Fruit fly (Drosophila melanogaster) whole organism, embryonic: ENCODE data around the gene CG43051.

Experiments used
- CG12219 ChIP-seq: fragments of 200-800 bp; sonication (Bioruptor generic); optimal IDR thresholded peaks from 3 replicates; lab custom pipeline; 2018; ENCODE audit warnings: missing biosample characterization, mild to moderate bottlenecking, missing genetic modification characterization
- CG12299 ChIP-seq: fragments of 200-800 bp; sonication (Bioruptor generic); optimal IDR thresholded peaks from 2 replicates; lab custom pipeline; 2018; ENCODE audit warnings: missing biosample characterization, mild to moderate bottlenecking, missing genetic modification characterization
- CG1233 ChIP-seq: fragments of 200-800 bp; sonication (Bioruptor generic); optimal IDR thresholded peaks from 4 replicates; lab custom pipeline; 2018; ENCODE audit warnings: missing biosample characterization, mild to moderate bottlenecking, missing genetic modification characterization
- CG12659 ChIP-seq: fragments of 200-800 bp; sonication (Bioruptor generic); optimal IDR thresholded peaks from 3 replicates; lab custom pipeline; 2017; ENCODE audit warnings: mild to moderate bottlenecking, missing biosample characterization, missing genetic modification reagents, missing genetic modification characterization
- CG14014 ChIP-seq: fragments of 200-800 bp; sonication (Bioruptor generic); IDR thresholded peaks from 2 replicates; pipeline ENCODE4 v1.3.6; 2022; ENCODE audit warnings: missing biosample characterization, missing genetic modification characterization
- CG15073 ChIP-seq: fragments of 200-800 bp; sonication (Bioruptor generic); optimal IDR thresholded peaks from 2 replicates; lab custom pipeline; 2016; ENCODE audit warnings: missing biosample characterization, missing genetic modification characterization
- CG15696 ChIP-seq: fragments of 200-800 bp; sonication (Bioruptor generic); optimal IDR thresholded peaks from 2 replicates; lab custom pipeline; 2019; ENCODE audit warnings: missing biosample characterization, mild to moderate bottlenecking, missing genetic modification characterization, moderate library complexity
- CG1602 ChIP-seq: fragments of 200-800 bp; sonication (Bioruptor generic); optimal IDR thresholded peaks from 3 replicates; lab custom pipeline; 2016; ENCODE audit warnings: missing biosample characterization, missing genetic modification characterization
- CG1603 ChIP-seq: fragments of 200-800 bp; sonication (Bioruptor generic); optimal IDR thresholded peaks from 2 replicates; lab custom pipeline; 2019; ENCODE audit warnings: missing biosample characterization, mild to moderate bottlenecking, missing genetic modification characterization, moderate library complexity
- CG17359 ChIP-seq: fragments of 200-800 bp; sonication (Bioruptor generic); optimal IDR thresholded peaks from 3 replicates; lab custom pipeline; 2018; ENCODE audit warnings: missing biosample characterization, mild to moderate bottlenecking, missing genetic modification characterization, moderate library complexity
- CG17385 ChIP-seq: fragments of 200-800 bp; sonication (Bioruptor generic); optimal IDR thresholded peaks from 3 replicates; lab custom pipeline; 2018; ENCODE audit warnings: missing biosample characterization, mild to moderate bottlenecking, missing genetic modification characterization
- CG18619 ChIP-seq: fragments of 200-800 bp; sonication (Bioruptor generic); optimal IDR thresholded peaks from 3 replicates; lab custom pipeline; 2017; ENCODE audit warnings: missing biosample characterization, mild to moderate bottlenecking, missing genetic modification characterization
- CG2116 ChIP-seq: fragments of 200-800 bp; sonication (Bioruptor generic); optimal IDR thresholded peaks from 3 replicates; lab custom pipeline; 2018; ENCODE audit warnings: missing biosample characterization, mild to moderate bottlenecking, missing genetic modification characterization
- CG33213 ChIP-seq: fragments of 200-800 bp; sonication (Bioruptor generic); optimal IDR thresholded peaks from 3 replicates; lab custom pipeline; 2016; ENCODE audit warnings: missing biosample characterization, missing genetic modification characterization
- CG3995 ChIP-seq: fragments of 200-800 bp; sonication (Bioruptor generic); optimal IDR thresholded peaks from 3 replicates; lab custom pipeline; 2016; ENCODE audit warnings: missing biosample characterization, missing genetic modification characterization
- CG4328 ChIP-seq: fragments of 200-800 bp; sonication (Bioruptor generic); optimal IDR thresholded peaks from 3 replicates; lab custom pipeline; 2017; ENCODE audit warnings: missing biosample characterization, missing genetic modification reagents, missing genetic modification characterization
- CG7839 ChIP-seq: fragments of 200-800 bp; sonication (Bioruptor generic); optimal IDR thresholded peaks from 3 replicates; lab custom pipeline; 2018; ENCODE audit warnings: missing biosample characterization, mild to moderate bottlenecking, missing genetic modification characterization, moderate library complexity
- CG7987 ChIP-seq: fragments of 200-800 bp; sonication (Bioruptor generic); optimal IDR thresholded peaks from 2 replicates; lab custom pipeline; 2018; ENCODE audit warnings: missing biosample characterization, mild to moderate bottlenecking, missing genetic modification characterization, moderate library complexity
- CG8478 ChIP-seq: fragments of >200 bp; optimal IDR thresholded peaks from 2 replicates; lab custom pipeline; 2018
- CG9876 ChIP-seq: fragments of 200-800 bp; sonication (Bioruptor generic); optimal IDR thresholded peaks from 2 replicates; lab custom pipeline; 2016; ENCODE audit warnings: missing biosample characterization, missing genetic modification characterization
- D ChIP-seq, 2 experiments: fragments of 200-800 bp in 1 of 2; fragments of >200 bp in 1 of 2; sonication (Bioruptor generic) in 1 of 2; optimal IDR thresholded peaks; 2 replicates in 1 of 2; 3 replicates in 1 of 2; lab custom pipeline; 2017; ENCODE audit warnings: mild to moderate bottlenecking in 1 of 2, missing biosample characterization in 1 of 2, missing genetic modification characterization in 1 of 2, missing genetic modification reagents in 1 of 2
- Drgx ChIP-seq: fragments of 200-800 bp; sonication (Bioruptor generic); IDR thresholded peaks from 2 replicates; pipeline ENCODE4 v1.3.6; 2022; ENCODE audit warnings: missing biosample characterization, missing genetic modification characterization
- Hmr ChIP-seq: fragments of 200-800 bp; sonication (Bioruptor generic); optimal IDR thresholded peaks from 3 replicates; lab custom pipeline; 2017; ENCODE audit warnings: mild to moderate bottlenecking, missing biosample characterization, missing genetic modification reagents, missing genetic modification characterization
- Jarid2 ChIP-seq: fragments of 200-800 bp; sonication (Bioruptor generic); optimal IDR thresholded peaks from 3 replicates; lab custom pipeline; 2017; ENCODE audit warnings: mild to moderate bottlenecking, missing biosample characterization, missing genetic modification reagents, missing genetic modification characterization
- Lhr ChIP-seq: fragments of 200-800 bp; sonication (Bioruptor generic); optimal IDR thresholded peaks from 3 replicates; lab custom pipeline; 2017; ENCODE audit warnings: mild to moderate bottlenecking, missing biosample characterization, missing genetic modification reagents, missing genetic modification characterization
- MESR4 ChIP-seq: fragments of 200-800 bp; sonication (Bioruptor generic); optimal IDR thresholded peaks from 2 replicates; lab custom pipeline; 2018; ENCODE audit warnings: missing biosample characterization, mild to moderate bottlenecking, missing genetic modification characterization, moderate library complexity
- Myb ChIP-seq: fragments of 200-800 bp; sonication (Bioruptor generic); optimal IDR thresholded peaks from 2 replicates; lab custom pipeline; 2016; ENCODE audit warnings: missing biosample characterization, missing genetic modification characterization
- Nf-YC ChIP-seq: fragments of 200-800 bp; optimal IDR thresholded peaks from 3 replicates; lab custom pipeline; 2019; ENCODE audit warnings: missing biosample characterization, mild to moderate bottlenecking, missing genetic modification characterization, moderate library complexity
- Spps ChIP-seq: fragments of 200-800 bp; sonication (Bioruptor generic); optimal IDR thresholded peaks from 2 replicates; lab custom pipeline; 2018; ENCODE audit warnings: missing biosample characterization, mild to moderate bottlenecking, missing genetic modification characterization
- Stat92E ChIP-seq, 3 experiments: fragments of >200 bp in 2 of 3; fragments of 200-800 bp in 1 of 3; sonication (Bioruptor generic) in 1 of 3; optimal IDR thresholded peaks; 2 replicates each; lab custom pipeline; 2017 to 2019; ENCODE audit warnings: missing biosample characterization in 3 of 3, missing genetic modification characterization in 3 of 3, mild to moderate bottlenecking in 1 of 3, moderate library complexity in 1 of 3
- Trl ChIP-seq, 3 experiments: fragments of >200 bp in 2 of 3; fragments of 200-800 bp in 1 of 3; sonication (Bioruptor generic) in 1 of 3; optimal IDR thresholded peaks; 2 replicates in 1 of 3; 3 replicates in 2 of 3; lab custom pipeline; 2016 to 2017; ENCODE audit warnings: missing biosample characterization in 1 of 3, missing genetic modification characterization in 1 of 3
- YL-1 ChIP-seq: fragments of 200-800 bp; sonication (Bioruptor generic); optimal IDR thresholded peaks from 3 replicates; lab custom pipeline; 2017; ENCODE audit warnings: missing biosample characterization, mild to moderate bottlenecking, missing genetic modification characterization
- dmrt99B ChIP-seq: fragments of 200-800 bp; sonication (Bioruptor generic); optimal IDR thresholded peaks from 2 replicates; lab custom pipeline; 2018; ENCODE audit warnings: missing biosample characterization, mild to moderate bottlenecking, missing genetic modification characterization, moderate library complexity
- ewg ChIP-seq: fragments of 200-800 bp; sonication (Bioruptor generic); optimal IDR thresholded peaks from 3 replicates; lab custom pipeline; 2017; ENCODE audit warnings: mild to moderate bottlenecking, missing biosample characterization, missing genetic modification reagents, missing genetic modification characterization
- gfzf ChIP-seq: fragments of 200-800 bp; sonication (Bioruptor generic); optimal IDR thresholded peaks from 2 replicates; lab custom pipeline; 2016; ENCODE audit warnings: missing biosample characterization, mild to moderate bottlenecking, missing genetic modification characterization, moderate library complexity
- gro ChIP-seq: fragments of 200-800 bp; sonication (Bioruptor generic); optimal IDR thresholded peaks from 2 replicates; lab custom pipeline; 2016; ENCODE audit warnings: missing biosample characterization, missing genetic modification characterization
- her ChIP-seq: fragments of 200-800 bp; sonication (Bioruptor generic); optimal IDR thresholded peaks from 2 replicates; lab custom pipeline; 2016; ENCODE audit warnings: missing biosample characterization, missing genetic modification characterization
- inv ChIP-seq: fragments of 200-800 bp; sonication (Bioruptor generic); IDR thresholded peaks from 2 replicates; pipeline ENCODE4 v1.3.6; 2022; ENCODE audit warnings: missing biosample characterization, missing genetic modification characterization; ENCODE audit not compliant: partially characterized antibody
- lbe ChIP-seq: fragments of 200-800 bp; sonication (Bioruptor generic); optimal IDR thresholded peaks from 2 replicates; lab custom pipeline; 2016; ENCODE audit warnings: missing biosample characterization, mild to moderate bottlenecking, missing genetic modification characterization
- lmd ChIP-seq: fragments of 200-800 bp; sonication (Bioruptor generic); IDR thresholded peaks from 2 replicates; pipeline ENCODE4 v1.3.6; 2022; ENCODE audit warnings: missing biosample characterization, missing genetic modification characterization
- lola ChIP-seq, 3 experiments: fragments of >200 bp in 2 of 3; fragments of 200-800 bp in 1 of 3; sonication (Bioruptor generic) in 1 of 3; optimal IDR thresholded peaks; 2 replicates each; lab custom pipeline; 2017 to 2019; ENCODE audit warnings: missing biosample characterization in 3 of 3, missing genetic modification characterization in 3 of 3, mild to moderate bottlenecking in 1 of 3, moderate library complexity in 1 of 3
- mld ChIP-seq: fragments of 200-800 bp; sonication (Bioruptor generic); IDR thresholded peaks from 3 replicates; pipeline ENCODE4 v1.3.6; 2022; ENCODE audit warnings: missing biosample characterization, missing genetic modification characterization; ENCODE audit not compliant: partially characterized antibody
- nmo ChIP-seq: fragments of 200-800 bp; sonication (Bioruptor generic); optimal IDR thresholded peaks from 2 replicates; lab custom pipeline; 2018; ENCODE audit warnings: missing biosample characterization, mild to moderate bottlenecking, missing genetic modification characterization, moderate library complexity
- onecut ChIP-seq: fragments of 200-800 bp; sonication (Bioruptor generic); IDR thresholded peaks from 2 replicates; pipeline ENCODE4 v1.3.6; 2022; ENCODE audit warnings: missing biosample characterization, missing genetic modification characterization
- org-1 ChIP-seq: fragments of 200-800 bp; sonication (Bioruptor generic); optimal IDR thresholded peaks from 2 replicates; lab custom pipeline; 2017; ENCODE audit warnings: missing biosample characterization, missing genetic modification characterization
- tna ChIP-seq: fragments of 200-800 bp; sonication (Bioruptor generic); IDR thresholded peaks from 2 replicates; pipeline ENCODE4 v1.3.6; 2022; ENCODE audit warnings: missing biosample characterization, missing genetic modification characterization; ENCODE audit not compliant: partially characterized antibody

The CG43051 gene

dm6 chr2L:12546043-12546942 lies 38.6 kb downstream of the CG43051 start, which contains the start of gene bun (continued):
- TF ChIP-seq CG15073 (GFP tag; lab: Kevin White, UChicago) (no peak), CG12299 (peak; percentile 5), inv (GFP tag; lab: Robert Waterston, UW) (peak; percentile 100), onecut (GFP tag; lab: Robert Waterston, UW) (peak; percentile 42; the same call in 1 of the 2 replicates), CG17385 (GFP tag; lab: Kevin White, UChicago) (peak; percentile 7), dmrt99B (tag; lab: Kevin White, UChicago) (no peak), gfzf (peak; percentile 96), Trl (optimal IDR thresholded peaks at IDR 0.05; lab: Kevin White, UChicago) (peak; percentile 94 to 96), Trl (GFP tag; optimal IDR thresholded peaks at IDR 0.05; lab: Kevin White, UChicago) (no peak), Spps (tag; lab: Kevin White, UChicago) (no peak), Drgx (GFP tag; lab: Robert Waterston, UW) (peak; percentile 4; the same call in 1 of the 2 replicates), CG18619 (GFP tag; lab: Kevin White, UChicago) (no peak), Myb (GFP tag; lab: Kevin White, UChicago) (peak; percentile 12), Hmr (peak; percentile 70), D (optimal IDR thresholded peaks at IDR 0.05; lab: Kevin White, UChicago) (no peak), D (GFP tag; optimal IDR thresholded peaks at IDR 0.05; lab: Kevin White, UChicago) (no peak), CG33213 (peak; percentile 79), Jarid2 (GFP tag; lab: Kevin White, UChicago) (peak; percentile 51), CG17359 (peak; percentile 21), CG12659 (GFP tag; lab: Kevin White, UChicago) (peak; percentile 89), CG4328 (GFP tag; lab: Kevin White, UChicago) (no peak), CG8478 (lab: Kevin White, UChicago) (peak; percentile 95), mld (GFP tag; lab: Robert Waterston, UW) (peak; percentile 98), gro (GFP tag; lab: Kevin White, UChicago) (peak; percentile 31), CG12219 (GFP tag; lab: Kevin White, UChicago) (no peak), Nf-YC (tag; lab: Kevin White, UChicago) (peak; percentile 16), CG1233 (no peak), lola (GFP tag; optimal IDR thresholded peaks at IDR 0.05; lab: Kevin White, UChicago) (peak in 1 of 3 experiments; percentile 30), CG7987 (peak; percentile 15), her (GFP tag; lab: Kevin White, UChicago) (no peak), CG1603 (tag; lab: Kevin White, UChicago) (peak; percentile 75), tna (GFP tag; lab: Robert Waterston, UW) (peak; percentile 98), ewg (GFP tag; lab: Kevin White, UChicago) (peak; percentile 40), CG7839 (tag; lab: Kevin White, UChicago) (no peak), Stat92E (GFP tag; optimal IDR thresholded peaks at IDR 0.05; lab: Kevin White, UChicago) (peak in 2 of 3 experiments; percentile 44 to 82), lbe (GFP tag; lab: Kevin White, UChicago) (peak; percentile 62), org-1 (no peak), CG2116 (peak; percentile 80), nmo (GFP tag; lab: Kevin White, UChicago) (peak; percentile 48), CG14014 (GFP tag; lab: Robert Waterston, UW) (0 out of 2 replicates have a peak, but pooled peaks have one; percentile 24), Lhr (GFP tag; lab: Kevin White, UChicago) (peak; percentile 86), CG9876 (GFP tag; lab: Kevin White, UChicago) (no peak), MESR4 (GFP tag; lab: Kevin White, UChicago) (peak; percentile 91), CG15696 (tag; lab: Kevin White, UChicago) (no peak), YL-1 (peak; percentile 3), lmd (GFP tag; lab: Robert Waterston, UW) (no peak), CG1602 (GFP tag; lab: Kevin White, UChicago) (no peak), CG3995 (GFP tag; lab: Kevin White, UChicago) (peak; percentile 40)
